Worm (Caenorhabditis elegans) whole organism, L2 larva: ENCODE data around the gene T09A5.4.

Source experiments
- Y55F3AM.14 ChIP-seq: fragments of 200-800 bp; sonication (Bioruptor generic); optimal IDR thresholded peaks from 2 replicates; lab custom pipeline; 2018; ENCODE audit warnings: mild to moderate bottlenecking, missing genetic modification characterization, missing compliant biosample characterization
- blmp-1 ChIP-seq: sonication (generic microtip); optimal IDR thresholded peaks from 2 replicates; lab custom pipeline; 2017; ENCODE audit warnings: missing genetic modification characterization, mild to moderate bottlenecking, missing compliant biosample characterization, antibody characterized with exemption, moderate library complexity; ENCODE audit not compliant: insufficient read depth
- crh-2 ChIP-seq: sonication (generic microtip); optimal IDR thresholded peaks from 2 replicates; lab custom pipeline; 2017; ENCODE audit warnings: missing biosample characterization, missing genetic modification characterization
- elt-3 ChIP-seq: sonication (generic microtip); optimal IDR thresholded peaks from 2 replicates; lab custom pipeline; 2017; ENCODE audit warnings: missing biosample characterization, missing genetic modification characterization
- lin-11 ChIP-seq: fragments of 150-350 bp; sonication (generic microtip); optimal IDR thresholded peaks from 2 replicates; lab custom pipeline; 2014; ENCODE audit warnings: missing biosample characterization, missing genetic modification characterization, inconsistent platforms, mixed read lengths
- lin-39 ChIP-seq: fragments of 150-350 bp; optimal IDR thresholded peaks from 2 replicates; lab custom pipeline; 2014; ENCODE audit warnings: missing biosample characterization, missing genetic modification reagents, missing genetic modification characterization
- mab-5 ChIP-seq: fragments of 150-350 bp; optimal IDR thresholded peaks from 2 replicates; lab custom pipeline; 2014; ENCODE audit warnings: missing biosample characterization, missing genetic modification characterization
- nhr-11 ChIP-seq: fragments of 150-350 bp; optimal IDR thresholded peaks from 2 replicates; lab custom pipeline; 2014; ENCODE audit warnings: missing biosample characterization, missing genetic modification characterization
- nhr-12 ChIP-seq: fragments of 150-350 bp; optimal IDR thresholded peaks from 2 replicates; lab custom pipeline; 2014; ENCODE audit warnings: missing biosample characterization, missing genetic modification characterization
- nhr-77 ChIP-seq: fragments of 150-350 bp; optimal IDR thresholded peaks from 2 replicates; lab custom pipeline; 2014; ENCODE audit warnings: missing biosample characterization, missing genetic modification characterization
- skn-1 ChIP-seq: sonication (generic microtip); optimal IDR thresholded peaks from 2 replicates; lab custom pipeline; 2017; ENCODE audit warnings: missing biosample characterization, missing genetic modification characterization
- snpc-4 ChIP-seq: fragments of 150-350 bp; optimal IDR thresholded peaks from 2 replicates; lab custom pipeline; 2014; ENCODE audit warnings: missing biosample characterization, missing genetic modification characterization
- ztf-11 ChIP-seq: sonication (generic microtip); optimal IDR thresholded peaks from 2 replicates; lab custom pipeline; 2017; ENCODE audit warnings: missing biosample characterization, missing genetic modification characterization

DNA sequence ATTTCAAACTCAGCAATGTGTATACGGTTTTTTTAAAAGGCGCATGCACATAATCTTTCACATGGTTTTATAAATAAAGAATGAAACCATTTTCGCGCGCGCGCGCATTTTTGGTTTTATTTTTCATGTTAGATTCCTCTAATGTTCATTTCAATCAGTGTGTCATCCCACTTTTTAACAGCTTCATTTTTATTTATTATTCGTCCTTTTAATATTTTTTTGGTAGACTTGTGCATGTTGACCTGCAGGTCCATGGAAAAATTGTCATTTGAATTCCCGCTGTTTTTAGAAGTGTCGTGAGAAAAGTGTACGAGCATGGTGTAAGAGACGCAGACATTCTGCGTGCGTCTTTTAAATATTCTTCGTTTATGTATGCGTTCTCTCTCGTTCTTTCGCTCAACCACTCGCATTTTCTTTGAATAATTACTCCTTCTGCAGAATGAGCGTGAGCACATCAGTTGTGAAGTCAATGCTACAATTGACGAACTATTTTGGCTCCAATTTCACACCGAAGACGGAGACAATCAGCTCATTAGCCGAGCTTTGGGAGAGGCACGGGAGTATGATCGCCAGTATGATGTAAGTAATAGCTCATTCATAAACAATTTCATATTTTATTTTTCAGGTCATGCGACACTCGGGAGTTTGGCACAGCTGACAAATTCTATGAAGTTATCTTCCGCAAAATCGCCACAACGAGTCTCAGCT is 14.4 kb downstream of the T09A5.4 start, which contains the start of gene lin-5:
- TF ChIP-seq Y55F3AM.14, result no peak
- no peak for TF ChIP-seq elt-3 (tag; lab: Kevin White, UChicago)
- TF ChIP-seq crh-2, result peak; percentile 69
- TF ChIP-seq lin-11 (tag; lab: Kevin White, UChicago), result no peak
- no peak for TF ChIP-seq lin-39 (tag; lab: Kevin White, UChicago)
- no peak for TF ChIP-seq nhr-12 (tag; lab: Kevin White, UChicago)
- TF ChIP-seq nhr-77 (tag; lab: Kevin White, UChicago), result no peak
- no peak for TF ChIP-seq mab-5
- no peak for TF ChIP-seq blmp-1 (tag; lab: Kevin White, UChicago)
- no peak for TF ChIP-seq nhr-11
- no peak for TF ChIP-seq skn-1 (tag; lab: Kevin White, UChicago)
- TF ChIP-seq ztf-11 (tag; lab: Kevin White, UChicago), result no peak
- TF ChIP-seq snpc-4, result no peak
